Worm (Caenorhabditis elegans) whole organism, L2 larva: ENCODE measurements around the gene alh-6.
A peak's percentile ranks its signal among the peaks of the same experiment; 100 is the strongest.

Experiments
- F13H6.1 ChIP-seq: sonication (generic microtip); optimal IDR thresholded peaks from 2 replicates; lab custom pipeline; 2016; ENCODE audit warnings: missing genetic modification characterization, missing compliant biosample characterization
- R02D3.7 ChIP-seq: fragments of 150-350 bp; optimal IDR thresholded peaks from 2 replicates; lab custom pipeline; 2014; ENCODE audit warnings: missing biosample characterization, missing genetic modification characterization
- alr-1 ChIP-seq: fragments of 150-350 bp; optimal IDR thresholded peaks from 2 replicates; lab custom pipeline; 2014; ENCODE audit warnings: missing biosample characterization, missing genetic modification characterization
- aly-2 ChIP-seq: fragments of 150-350 bp; optimal IDR thresholded peaks from 2 replicates; lab custom pipeline; 2014; ENCODE audit warnings: missing biosample characterization, missing genetic modification characterization
- blmp-1 ChIP-seq: sonication (generic microtip); optimal IDR thresholded peaks from 2 replicates; lab custom pipeline; 2017; ENCODE audit warnings: missing genetic modification characterization, mild to moderate bottlenecking, missing compliant biosample characterization, antibody characterized with exemption, moderate library complexity; ENCODE audit not compliant: insufficient read depth
- ceh-82 ChIP-seq: fragments of 150-350 bp; optimal IDR thresholded peaks from 2 replicates; lab custom pipeline; 2014; ENCODE audit warnings: missing biosample characterization, missing genetic modification characterization
- crh-2 ChIP-seq: sonication (generic microtip); optimal IDR thresholded peaks from 2 replicates; lab custom pipeline; 2017; ENCODE audit warnings: missing biosample characterization, missing genetic modification characterization
- dmd-4 ChIP-seq: sonication (generic microtip); optimal IDR thresholded peaks from 2 replicates; lab custom pipeline; 2017; ENCODE audit warnings: missing biosample characterization, missing genetic modification characterization
- egl-27 ChIP-seq: sonication (generic microtip); optimal IDR thresholded peaks from 3 replicates; lab custom pipeline; 2017; ENCODE audit warnings: missing biosample characterization, missing genetic modification reagents, missing genetic modification characterization
- elt-1 ChIP-seq: fragments of 150-350 bp; optimal IDR thresholded peaks from 2 replicates; lab custom pipeline; 2014; ENCODE audit warnings: missing biosample characterization, missing genetic modification characterization
- elt-3 ChIP-seq: sonication (generic microtip); optimal IDR thresholded peaks from 2 replicates; lab custom pipeline; 2017; ENCODE audit warnings: missing biosample characterization, missing genetic modification characterization
- fos-1 ChIP-seq: fragments of 150-350 bp; optimal IDR thresholded peaks from 2 replicates; lab custom pipeline; 2014; ENCODE audit warnings: missing biosample characterization, missing genetic modification characterization
- gmeb-1 ChIP-seq: fragments of 150-350 bp; optimal IDR thresholded peaks from 2 replicates; lab custom pipeline; 2014; ENCODE audit warnings: missing biosample characterization, missing genetic modification characterization
- lin-11 ChIP-seq: fragments of 150-350 bp; sonication (generic microtip); optimal IDR thresholded peaks from 2 replicates; lab custom pipeline; 2014; ENCODE audit warnings: missing biosample characterization, missing genetic modification characterization, inconsistent platforms, mixed read lengths
- lin-13 ChIP-seq: fragments of 150-350 bp; optimal IDR thresholded peaks from 2 replicates; lab custom pipeline; 2014; ENCODE audit warnings: missing biosample characterization, missing genetic modification reagents, missing genetic modification characterization
- lin-39 ChIP-seq: fragments of 150-350 bp; optimal IDR thresholded peaks from 2 replicates; lab custom pipeline; 2014; ENCODE audit warnings: missing biosample characterization, missing genetic modification reagents, missing genetic modification characterization
- mab-5 ChIP-seq: fragments of 150-350 bp; optimal IDR thresholded peaks from 2 replicates; lab custom pipeline; 2014; ENCODE audit warnings: missing biosample characterization, missing genetic modification characterization
- mbf-1 ChIP-seq: sonication (generic microtip); optimal IDR thresholded peaks from 2 replicates; lab custom pipeline; 2017; ENCODE audit warnings: missing biosample characterization, missing genetic modification characterization
- nhr-10 ChIP-seq: sonication (generic microtip); optimal IDR thresholded peaks from 2 replicates; lab custom pipeline; 2017; ENCODE audit warnings: missing biosample characterization, missing genetic modification characterization
- nhr-11 ChIP-seq: fragments of 150-350 bp; optimal IDR thresholded peaks from 2 replicates; lab custom pipeline; 2014; ENCODE audit warnings: missing biosample characterization, missing genetic modification characterization
- nhr-12 ChIP-seq: fragments of 150-350 bp; optimal IDR thresholded peaks from 2 replicates; lab custom pipeline; 2014; ENCODE audit warnings: missing biosample characterization, missing genetic modification characterization
- nhr-129 ChIP-seq: fragments of 150-350 bp; optimal IDR thresholded peaks from 2 replicates; lab custom pipeline; 2014; ENCODE audit warnings: missing biosample characterization, missing genetic modification characterization
- nhr-23 ChIP-seq: fragments of 150-350 bp; optimal IDR thresholded peaks from 2 replicates; lab custom pipeline; 2014; ENCODE audit warnings: missing biosample characterization, missing genetic modification reagents, missing genetic modification characterization
- nhr-237 ChIP-seq: fragments of 150-350 bp; optimal IDR thresholded peaks from 2 replicates; lab custom pipeline; 2014; ENCODE audit warnings: missing biosample characterization, missing genetic modification characterization
- nhr-25 ChIP-seq: fragments of 150-350 bp; sonication (generic microtip); optimal IDR thresholded peaks from 3 replicates; lab custom pipeline; 2014; ENCODE audit warnings: missing biosample characterization, missing genetic modification characterization
- nhr-77 ChIP-seq: fragments of 150-350 bp; optimal IDR thresholded peaks from 2 replicates; lab custom pipeline; 2014; ENCODE audit warnings: missing biosample characterization, missing genetic modification characterization
- peb-1 ChIP-seq: fragments of 150-350 bp; optimal IDR thresholded peaks from 2 replicates; lab custom pipeline; 2014; ENCODE audit warnings: missing biosample characterization, missing genetic modification characterization
- sem-4 ChIP-seq: fragments of 150-350 bp; optimal IDR thresholded peaks from 2 replicates; lab custom pipeline; 2014; ENCODE audit warnings: missing biosample characterization, missing genetic modification reagents, missing genetic modification characterization
- skn-1 ChIP-seq: sonication (generic microtip); optimal IDR thresholded peaks from 2 replicates; lab custom pipeline; 2017; ENCODE audit warnings: missing biosample characterization, missing genetic modification characterization
- sma-9 ChIP-seq, 2 experiments: fragments of 150-350 bp in 1 of 2; sonication (generic microtip) in 1 of 2; optimal IDR thresholded peaks; 2 replicates each; lab custom pipeline; 2014 to 2016; ENCODE audit warnings: missing genetic modification characterization in 2 of 2, mild to moderate bottlenecking in 1 of 2, missing biosample characterization in 1 of 2, missing compliant biosample characterization in 1 of 2, missing genetic modification reagents in 1 of 2, moderate library complexity in 1 of 2
- unc-55 ChIP-seq: fragments of 150-350 bp; sonication (generic microtip); optimal IDR thresholded peaks from 3 replicates; lab custom pipeline; 2014; ENCODE audit warnings: missing biosample characterization, missing genetic modification reagents, missing genetic modification characterization
- unc-62 ChIP-seq: fragments of 150-350 bp; optimal IDR thresholded peaks from 2 replicates; lab custom pipeline; 2014; ENCODE audit warnings: missing biosample characterization, missing genetic modification reagents, missing genetic modification characterization
- ztf-11 ChIP-seq: sonication (generic microtip); optimal IDR thresholded peaks from 2 replicates; lab custom pipeline; 2017; ENCODE audit warnings: missing biosample characterization, missing genetic modification characterization

Gene alh-6

ce11 chrII:1315245-1315644, 5.3 kb upstream of the alh-6 start:
- TF ChIP-seq fos-1 (tag; lab: Kevin White, UChicago), result peak; percentile 28
- TF ChIP-seq blmp-1, result peak; percentile 29
- no peak for TF ChIP-seq sem-4 (tag; lab: Kevin White, UChicago)

ce11 chrII:1306550-1306949, 3.4 kb downstream of the alh-6 start:
- no peak for TF ChIP-seq mab-5
- TF ChIP-seq lin-39 (tag; lab: Kevin White, UChicago), result no peak
- no peak for TF ChIP-seq alr-1
- no peak for TF ChIP-seq unc-55 (GFP tag; lab: Kevin White, UChicago)
- TF ChIP-seq sem-4 (tag; lab: Kevin White, UChicago), result no peak
- no peak for TF ChIP-seq ztf-11 (tag; lab: Kevin White, UChicago)

- TF ChIP-seq peb-1, result no peak
- no peak for TF ChIP-seq nhr-11 (tag; lab: Kevin White, UChicago)
- TF ChIP-seq F13H6.1, result no peak
- no peak for TF ChIP-seq dmd-4 (tag; lab: Kevin White, UChicago)
- no peak for TF ChIP-seq unc-62 (GFP tag; lab: Kevin White, UChicago)
- TF ChIP-seq gmeb-1, result no peak
- no peak for TF ChIP-seq elt-1 (tag; lab: Kevin White, UChicago)
- no peak for TF ChIP-seq alr-1
- no peak for TF ChIP-seq skn-1 (tag; lab: Kevin White, UChicago)
- TF ChIP-seq nhr-129, result no peak
- TF ChIP-seq lin-13, result no peak
- TF ChIP-seq crh-2 (tag; lab: Kevin White, UChicago), result no peak
- TF ChIP-seq mbf-1 (tag; lab: Kevin White, UChicago), result no peak
- no peak for TF ChIP-seq sma-9 (GFP tag; optimal IDR thresholded peaks at IDR 0.05; lab: Kevin White, UChicago)
- TF ChIP-seq sma-9 (tag; optimal IDR thresholded peaks at IDR 0.05; lab: Kevin White, UChicago), result no peak
- TF ChIP-seq ceh-82 (tag; lab: Kevin White, UChicago), result no peak
These were observed 3.9 kb downstream of the alh-6 start, which contains the start of gene emc-2 for ce11 chrII:1306036-1306435. emc-2 (minus strand) TSS chrII:1306136.

- no peak for TF ChIP-seq aly-2 (tag; lab: Kevin White, UChicago)
- no peak for TF ChIP-seq nhr-25 (tag; lab: Kevin White, UChicago)
- TF ChIP-seq nhr-129, result no peak
- TF ChIP-seq mab-5, result no peak
- TF ChIP-seq dmd-4 (tag; lab: Kevin White, UChicago), result no peak
- TF ChIP-seq egl-27, result no peak
- no peak for TF ChIP-seq nhr-12 (tag; lab: Kevin White, UChicago)
- no peak for TF ChIP-seq nhr-10 (tag; lab: Kevin White, UChicago)
- no peak for TF ChIP-seq R02D3.7 (tag; lab: Kevin White, UChicago)
- TF ChIP-seq nhr-23 (tag; lab: Kevin White, UChicago), result no peak
These were observed 8.4 kb downstream of the alh-6 start, which contains the start of gene glb-31 for ce11 chrII:1301554-1301953. glb-31 (minus strand) TSS chrII:1301654.

ce11 chrII:1298169-1298568, 11.8 kb downstream of the alh-6 start, which contains the start of gene Y57G7A.1:
Y57G7A.1 (plus strand) TSS chrII:1298469.
- TF ChIP-seq lin-11 (tag; lab: Kevin White, UChicago) (no peak), nhr-77 (no peak), nhr-237 (no peak), lin-39 (tag; lab: Kevin White, UChicago) (no peak), elt-1 (tag; lab: Kevin White, UChicago) (no peak), nhr-10 (tag; lab: Kevin White, UChicago) (no peak), F13H6.1 (no peak), unc-62 (GFP tag; lab: Kevin White, UChicago) (no peak)

- TF ChIP-seq elt-3 (tag; lab: Kevin White, UChicago) (no peak), lin-13 (no peak), fos-1 (tag; lab: Kevin White, UChicago) (peak; percentile 1), sma-9 (GFP tag; optimal IDR thresholded peaks at IDR 0.05; lab: Kevin White, UChicago) (no peak), sma-9 (tag; optimal IDR thresholded peaks at IDR 0.05; lab: Kevin White, UChicago) (no peak)
These were observed 12.2 kb downstream of the alh-6 start for ce11 chrII:1297697-1298093.
